Worm (Caenorhabditis elegans) whole organism, L2 larva: ENCODE results near the gene flp-12.

ENCODE experiments used
- C34F6.9 ChIP-seq: fragments of 150-350 bp; optimal IDR thresholded peaks from 2 replicates; lab custom pipeline; 2014; ENCODE audit warnings: missing biosample characterization, missing genetic modification characterization
- F13H6.1 ChIP-seq: sonication (generic microtip); optimal IDR thresholded peaks from 2 replicates; lab custom pipeline; 2016; ENCODE audit warnings: missing genetic modification characterization, missing compliant biosample characterization
- R02D3.7 ChIP-seq: fragments of 150-350 bp; optimal IDR thresholded peaks from 2 replicates; lab custom pipeline; 2014; ENCODE audit warnings: missing biosample characterization, missing genetic modification characterization
- ZK546.5 ChIP-seq: sonication (generic microtip); optimal IDR thresholded peaks from 2 replicates; lab custom pipeline; 2017; ENCODE audit warnings: missing biosample characterization, missing genetic modification characterization
- alr-1 ChIP-seq: fragments of 150-350 bp; optimal IDR thresholded peaks from 2 replicates; lab custom pipeline; 2014; ENCODE audit warnings: missing biosample characterization, missing genetic modification characterization
- aly-2 ChIP-seq: fragments of 150-350 bp; optimal IDR thresholded peaks from 2 replicates; lab custom pipeline; 2014; ENCODE audit warnings: missing biosample characterization, missing genetic modification characterization
- ama-1 ChIP-seq: fragments of 150-350 bp; optimal IDR thresholded peaks from 2 replicates; lab custom pipeline; 2018; ENCODE audit warnings: inconsistent platforms
- blmp-1 ChIP-seq: sonication (generic microtip); optimal IDR thresholded peaks from 2 replicates; lab custom pipeline; 2017; ENCODE audit warnings: missing genetic modification characterization, mild to moderate bottlenecking, missing compliant biosample characterization, antibody characterized with exemption, moderate library complexity; ENCODE audit not compliant: insufficient read depth
- ceh-16 ChIP-seq: fragments of 150-350 bp; optimal IDR thresholded peaks from 2 replicates; lab custom pipeline; 2014; ENCODE audit warnings: missing biosample characterization, missing genetic modification characterization
- ceh-82 ChIP-seq: fragments of 150-350 bp; optimal IDR thresholded peaks from 2 replicates; lab custom pipeline; 2014; ENCODE audit warnings: missing biosample characterization, missing genetic modification characterization
- crh-2 ChIP-seq: sonication (generic microtip); optimal IDR thresholded peaks from 2 replicates; lab custom pipeline; 2017; ENCODE audit warnings: missing biosample characterization, missing genetic modification characterization
- dmd-4 ChIP-seq: sonication (generic microtip); optimal IDR thresholded peaks from 2 replicates; lab custom pipeline; 2017; ENCODE audit warnings: missing biosample characterization, missing genetic modification characterization
- egl-27 ChIP-seq: sonication (generic microtip); optimal IDR thresholded peaks from 3 replicates; lab custom pipeline; 2017; ENCODE audit warnings: missing biosample characterization, missing genetic modification reagents, missing genetic modification characterization
- elt-1 ChIP-seq: fragments of 150-350 bp; optimal IDR thresholded peaks from 2 replicates; lab custom pipeline; 2014; ENCODE audit warnings: missing biosample characterization, missing genetic modification characterization
- elt-3 ChIP-seq: sonication (generic microtip); optimal IDR thresholded peaks from 2 replicates; lab custom pipeline; 2017; ENCODE audit warnings: missing biosample characterization, missing genetic modification characterization
- lin-13 ChIP-seq: fragments of 150-350 bp; optimal IDR thresholded peaks from 2 replicates; lab custom pipeline; 2014; ENCODE audit warnings: missing biosample characterization, missing genetic modification reagents, missing genetic modification characterization
- lin-39 ChIP-seq: fragments of 150-350 bp; optimal IDR thresholded peaks from 2 replicates; lab custom pipeline; 2014; ENCODE audit warnings: missing biosample characterization, missing genetic modification reagents, missing genetic modification characterization
- mab-5 ChIP-seq: fragments of 150-350 bp; optimal IDR thresholded peaks from 2 replicates; lab custom pipeline; 2014; ENCODE audit warnings: missing biosample characterization, missing genetic modification characterization
- mbf-1 ChIP-seq: sonication (generic microtip); optimal IDR thresholded peaks from 2 replicates; lab custom pipeline; 2017; ENCODE audit warnings: missing biosample characterization, missing genetic modification characterization
- mdl-1 ChIP-seq, 2 experiments: fragments of 150-350 bp in 1 of 2; sonication (generic microtip) in 1 of 2; optimal IDR thresholded peaks; 2 replicates each; lab custom pipeline; 2017; ENCODE audit warnings: missing biosample characterization in 2 of 2, missing genetic modification characterization in 2 of 2
- nhr-10 ChIP-seq: sonication (generic microtip); optimal IDR thresholded peaks from 2 replicates; lab custom pipeline; 2017; ENCODE audit warnings: missing biosample characterization, missing genetic modification characterization
- nhr-11 ChIP-seq: fragments of 150-350 bp; optimal IDR thresholded peaks from 2 replicates; lab custom pipeline; 2014; ENCODE audit warnings: missing biosample characterization, missing genetic modification characterization
- nhr-12 ChIP-seq: fragments of 150-350 bp; optimal IDR thresholded peaks from 2 replicates; lab custom pipeline; 2014; ENCODE audit warnings: missing biosample characterization, missing genetic modification characterization
- nhr-23 ChIP-seq: fragments of 150-350 bp; optimal IDR thresholded peaks from 2 replicates; lab custom pipeline; 2014; ENCODE audit warnings: missing biosample characterization, missing genetic modification reagents, missing genetic modification characterization
- nhr-237 ChIP-seq: fragments of 150-350 bp; optimal IDR thresholded peaks from 2 replicates; lab custom pipeline; 2014; ENCODE audit warnings: missing biosample characterization, missing genetic modification characterization
- nhr-77 ChIP-seq: fragments of 150-350 bp; optimal IDR thresholded peaks from 2 replicates; lab custom pipeline; 2014; ENCODE audit warnings: missing biosample characterization, missing genetic modification characterization
- peb-1 ChIP-seq: fragments of 150-350 bp; optimal IDR thresholded peaks from 2 replicates; lab custom pipeline; 2014; ENCODE audit warnings: missing biosample characterization, missing genetic modification characterization
- sem-4 ChIP-seq: fragments of 150-350 bp; optimal IDR thresholded peaks from 2 replicates; lab custom pipeline; 2014; ENCODE audit warnings: missing biosample characterization, missing genetic modification reagents, missing genetic modification characterization
- skn-1 ChIP-seq: sonication (generic microtip); optimal IDR thresholded peaks from 2 replicates; lab custom pipeline; 2017; ENCODE audit warnings: missing biosample characterization, missing genetic modification characterization
- sma-3 ChIP-seq: sonication (generic microtip); optimal IDR thresholded peaks from 2 replicates; lab custom pipeline; 2016; ENCODE audit warnings: missing genetic modification reagents, missing genetic modification characterization, missing compliant biosample characterization
- snpc-4 ChIP-seq: fragments of 150-350 bp; optimal IDR thresholded peaks from 2 replicates; lab custom pipeline; 2014; ENCODE audit warnings: missing biosample characterization, missing genetic modification characterization
- unc-39 ChIP-seq: fragments of 150-350 bp; optimal IDR thresholded peaks from 2 replicates; lab custom pipeline; 2014; ENCODE audit warnings: missing biosample characterization, missing genetic modification characterization
- unc-55 ChIP-seq: fragments of 150-350 bp; sonication (generic microtip); optimal IDR thresholded peaks from 3 replicates; lab custom pipeline; 2014; ENCODE audit warnings: missing biosample characterization, missing genetic modification reagents, missing genetic modification characterization
- unc-62 ChIP-seq: fragments of 150-350 bp; optimal IDR thresholded peaks from 2 replicates; lab custom pipeline; 2014; ENCODE audit warnings: missing biosample characterization, missing genetic modification reagents, missing genetic modification characterization
- zag-1 ChIP-seq: fragments of 150-350 bp; optimal IDR thresholded peaks from 2 replicates; lab custom pipeline; 2014; ENCODE audit warnings: missing biosample characterization, missing genetic modification characterization
- ztf-1 ChIP-seq: fragments of 200-800 bp; sonication (Bioruptor generic); conservative IDR thresholded peaks from 2 replicates; pipeline ENCODE4 v1.3.6; 2022; ENCODE audit warnings: missing genetic modification characterization, missing compliant biosample characterization
- ztf-4 ChIP-seq: fragments of 150-350 bp; optimal IDR thresholded peaks from 2 replicates; lab custom pipeline; 2014; ENCODE audit warnings: missing biosample characterization, missing genetic modification characterization

Gene flp-12

ce11 chrX:4605828-4606227, 13.7 kb upstream of the flp-12 start, which contains the start of gene spat-3:
Gene spat-3 (minus strand): TSS chrX:4605928.
- no peak for TF ChIP-seq lin-13 (GFP tag; lab: Kevin White, UChicago)
- TF ChIP-seq nhr-10 (tag; lab: Kevin White, UChicago): no peak
- TF ChIP-seq crh-2 (tag; lab: Kevin White, UChicago): no peak
- no peak for TF ChIP-seq sma-3 (GFP tag; lab: Kevin White, UChicago)
- no peak for TF ChIP-seq zag-1 (tag; lab: Kevin White, UChicago)
- TF ChIP-seq dmd-4 (tag; lab: Kevin White, UChicago): no peak
- TF ChIP-seq ceh-16: no peak
- no peak for TF ChIP-seq ama-1 (lab: Kevin White, UChicago)
- no peak for TF ChIP-seq blmp-1
- no peak for TF ChIP-seq R02D3.7 (tag; lab: Kevin White, UChicago)
- no peak for TF ChIP-seq egl-27 (tag; lab: Kevin White, UChicago)
- no peak for TF ChIP-seq sem-4 (tag; lab: Kevin White, UChicago)
- TF ChIP-seq aly-2 (tag; lab: Kevin White, UChicago): no peak
- TF ChIP-seq elt-1 (tag; lab: Kevin White, UChicago): no peak
- TF ChIP-seq mbf-1 (tag; lab: Kevin White, UChicago): no peak
- TF ChIP-seq ztf-4 (tag; lab: Kevin White, UChicago): no peak
- no peak for TF ChIP-seq mdl-1 (tag; optimal IDR thresholded peaks at IDR 0.05; lab: Kevin White, UChicago)
- TF ChIP-seq unc-55 (GFP tag; lab: Kevin White, UChicago): no peak

ce11 chrX:4604185-4604584, 12.0 kb upstream of the flp-12 start:
- TF ChIP-seq skn-1 (no peak), sma-3 (GFP tag; lab: Kevin White, UChicago) (no peak), nhr-237 (tag; lab: Kevin White, UChicago) (no peak), unc-39 (tag; lab: Kevin White, UChicago) (no peak), nhr-12 (tag; lab: Kevin White, UChicago) (no peak)

DNA sequence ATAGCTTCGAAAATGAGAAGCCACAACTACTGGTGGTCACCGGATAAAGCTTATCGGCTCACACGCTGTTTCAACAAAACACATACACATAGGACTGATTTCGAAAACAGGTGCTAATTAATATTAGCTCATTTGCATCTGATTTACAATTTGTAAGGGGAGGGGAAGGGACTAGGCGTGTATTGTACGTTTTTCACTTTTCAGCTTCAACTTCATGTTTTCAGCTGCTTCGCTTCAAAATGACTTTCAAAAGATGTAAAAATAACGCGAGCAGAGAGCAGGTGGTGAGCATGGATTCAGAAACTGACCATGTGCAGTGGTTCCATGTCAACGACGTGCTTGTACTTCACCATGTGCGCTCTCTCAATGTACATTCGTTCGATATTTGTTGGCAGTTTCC, 8.8 kb upstream of the flp-12 start:
- TF ChIP-seq ztf-4 (tag; lab: Kevin White, UChicago) (no peak), nhr-10 (tag; lab: Kevin White, UChicago) (no peak), ZK546.5 (tag; lab: Kevin White, UChicago) (no peak), ama-1 (lab: Kevin White, UChicago) (no peak), mab-5 (tag; lab: Kevin White, UChicago) (no peak), peb-1 (tag; lab: Kevin White, UChicago) (no peak), nhr-77 (tag; lab: Kevin White, UChicago) (no peak), C34F6.9 (no peak), unc-62 (GFP tag; lab: Kevin White, UChicago) (no peak), sem-4 (tag; lab: Kevin White, UChicago) (no peak), elt-1 (tag; lab: Kevin White, UChicago) (no peak), zag-1 (tag; lab: Kevin White, UChicago) (no peak), mbf-1 (tag; lab: Kevin White, UChicago) (no peak), aly-2 (tag; lab: Kevin White, UChicago) (no peak), F13H6.1 (no peak), lin-13 (GFP tag; lab: Kevin White, UChicago) (no peak)

- TF ChIP-seq alr-1 (tag; lab: Kevin White, UChicago): no peak
- TF ChIP-seq nhr-77 (tag; lab: Kevin White, UChicago): no peak
- no peak for TF ChIP-seq unc-39 (tag; lab: Kevin White, UChicago)
- TF ChIP-seq ztf-1 (GFP tag; lab: Robert Waterston, UW): no peak
- TF ChIP-seq nhr-11 (tag; lab: Kevin White, UChicago): no peak
- no peak for TF ChIP-seq ceh-16
- TF ChIP-seq lin-39 (tag; lab: Kevin White, UChicago): no peak
- TF ChIP-seq elt-1 (tag; lab: Kevin White, UChicago): no peak
- TF ChIP-seq elt-3 (tag; lab: Kevin White, UChicago): no peak
- no peak for TF ChIP-seq blmp-1
- TF ChIP-seq snpc-4 (tag; lab: Kevin White, UChicago): no peak
Observed at ce11 chrX:4599526-4599925, 7.4 kb upstream of the flp-12 start.

DNA sequence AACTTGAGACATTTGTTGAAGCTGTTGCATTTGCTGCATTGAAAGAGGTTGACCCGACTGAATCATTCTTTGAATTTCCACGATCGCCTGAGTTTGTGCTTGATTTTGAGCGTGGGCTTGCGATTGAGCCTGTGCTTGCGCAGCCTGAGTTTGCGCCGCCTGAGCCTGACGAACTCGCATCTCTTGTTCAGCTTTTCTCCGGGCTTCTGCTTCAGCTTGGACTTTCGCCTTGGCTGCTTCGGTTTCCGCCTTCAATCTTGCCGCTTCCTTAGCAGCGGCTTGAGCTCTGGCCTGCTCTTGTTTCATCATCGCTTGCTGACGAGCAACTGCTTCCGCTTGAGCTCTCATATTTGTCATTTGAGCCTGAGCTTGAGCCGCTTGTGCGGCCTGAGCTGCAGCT, 5.3 kb upstream of the flp-12 start:
- TF ChIP-seq nhr-12 (tag; lab: Kevin White, UChicago) (no peak), dmd-4 (tag; lab: Kevin White, UChicago) (no peak), ceh-82 (tag; lab: Kevin White, UChicago) (no peak), nhr-23 (tag; lab: Kevin White, UChicago) (no peak)
